ENCODE assay signal across 3 fruit fly cellular contexts in genomic region chrX:13721934-13722333, dm6.
TF ChIP-seq lines count a peak whose summit lies in the region.

TSS of gene Mrgn1 (minus strand) at chrX:13721977.
TSS of gene mus101 (plus strand) at chrX:13722246.

- peak; percentile 27 for TF ChIP-seq CTCF in whole organism, embryonic (GFP tag; optimal IDR thresholded peaks at IDR 0.05; lab: Kevin White, UChicago)

TF ChIP-seq in whole organism, adult, 20 proteins besides CTCF, POLR2A, EP300 and RAD21:
- TF ChIP-seq CG5204 (GFP tag; optimal IDR thresholded peaks at IDR 0.05; lab: Kevin White, UChicago): no peak
- TF ChIP-seq Hr96 (GFP tag; optimal IDR thresholded peaks at IDR 0.05; lab: Kevin White, UChicago): no peak
- no peak for TF ChIP-seq CG7045 (GFP tag; optimal IDR thresholded peaks at IDR 0.05; lab: Kevin White, UChicago)
- no peak for TF ChIP-seq ovo (GFP tag; optimal IDR thresholded peaks at IDR 0.05; lab: Kevin White, UChicago)
- TF ChIP-seq cic (GFP tag; optimal IDR thresholded peaks at IDR 0.05; lab: Kevin White, UChicago): no peak
- TF ChIP-seq Crg-1 (GFP tag; optimal IDR thresholded peaks at IDR 0.05; lab: Kevin White, UChicago): no peak
- TF ChIP-seq bab1 (GFP tag; optimal IDR thresholded peaks at IDR 0.05; lab: Kevin White, UChicago): peak; percentile 58
- no peak for TF ChIP-seq CG14711 (tag; optimal IDR thresholded peaks at IDR 0.05; lab: Kevin White, UChicago)
- no peak for TF ChIP-seq pad (GFP tag; optimal IDR thresholded peaks at IDR 0.05; lab: Kevin White, UChicago)
- TF ChIP-seq cnc (optimal IDR thresholded peaks at IDR 0.05; lab: Kevin White, UChicago): no peak
- TF ChIP-seq CG7101 (tag; optimal IDR thresholded peaks at IDR 0.05; lab: Kevin White, UChicago): peak; percentile 21
- TF ChIP-seq tj (GFP tag; optimal IDR thresholded peaks at IDR 0.05; lab: Kevin White, UChicago): peak; percentile 12
- no peak for TF ChIP-seq Mnt (GFP tag; optimal IDR thresholded peaks at IDR 0.05; lab: Kevin White, UChicago)
- no peak for TF ChIP-seq kay (GFP tag; lab: Kevin White, UChicago; ENCODE audit: borderline replicate concordance)

TF ChIP-seq in whole organism, embryonic, 481 proteins besides CTCF, POLR2A, EP300 and RAD21 (continues in another document):
- TF ChIP-seq chm (GFP tag; IDR thresholded peaks at IDR 0.05; lab: Robert Waterston, UW) (no peak), stwl (tag; optimal IDR thresholded peaks at IDR 0.05; lab: Kevin White, UChicago) (peak; percentile 56), GATAe (GFP tag; conservative IDR thresholded peaks at IDR 0.05; lab: Robert Waterston, UW) (no peak), ato (GFP tag; IDR thresholded peaks at IDR 0.05; lab: Robert Waterston, UW; ENCODE audit: partially characterized antibody) (0 out of 2 replicates have a peak, but pooled peaks have one; percentile 30), gfzf (GFP tag; optimal IDR thresholded peaks at IDR 0.05; lab: Kevin White, UChicago) (peak; percentile 23), fd64A (GFP tag; optimal IDR thresholded peaks at IDR 0.05; lab: Kevin White, UChicago) (no peak), her (GFP tag; optimal IDR thresholded peaks at IDR 0.05; lab: Kevin White, UChicago) (no peak), Bteb2 (GFP tag; optimal IDR thresholded peaks at IDR 0.05; lab: Kevin White, UChicago) (no peak), vnd (GFP tag; IDR thresholded peaks at IDR 0.05; lab: Robert Waterston, UW; ENCODE audit: partially characterized antibody) (peak; percentile 66), CG12391 (tag; optimal IDR thresholded peaks at IDR 0.05; lab: Kevin White, UChicago) (peak; percentile 55), hb (GFP tag; IDR thresholded peaks at IDR 0.05; lab: Robert Waterston, UW; ENCODE audit: partially characterized antibody) (peak; percentile 80), mld (GFP tag; IDR thresholded peaks at IDR 0.05; lab: Robert Waterston, UW; ENCODE audit: partially characterized antibody) (no peak), Oli (tag; optimal IDR thresholded peaks at IDR 0.05; lab: Kevin White, UChicago) (no peak), ewg (GFP tag; optimal IDR thresholded peaks at IDR 0.05; lab: Kevin White, UChicago) (no peak), CG11398 (GFP tag; optimal IDR thresholded peaks at IDR 0.05; lab: Kevin White, UChicago) (no peak), wek (GFP tag; optimal IDR thresholded peaks at IDR 0.05; lab: Kevin White, UChicago) (no peak), CG11085 (GFP tag; IDR thresholded peaks at IDR 0.05; lab: Robert Waterston, UW) (no peak), CG1603 (tag; optimal IDR thresholded peaks at IDR 0.05; lab: Kevin White, UChicago) (no peak), CG4617 (GFP tag; optimal IDR thresholded peaks at IDR 0.05; lab: Kevin White, UChicago; ENCODE audit: borderline replicate concordance) (peak; percentile 62), CG3281 (GFP tag; optimal IDR thresholded peaks at IDR 0.05; lab: Kevin White, UChicago) (no peak), CG7963 (GFP tag; IDR thresholded peaks at IDR 0.05; lab: Robert Waterston, UW; ENCODE audit: partially characterized antibody) (0 out of 3 replicates have a peak, but pooled peaks have one; percentile 50), Pdp1 (GFP tag; optimal IDR thresholded peaks at IDR 0.05; lab: Kevin White, UChicago) (no peak), CG7987 (GFP tag; optimal IDR thresholded peaks at IDR 0.05; lab: Kevin White, UChicago) (no peak), CG1602 (GFP tag; optimal IDR thresholded peaks at IDR 0.05; lab: Kevin White, UChicago) (no peak), CG4707 (GFP tag; optimal IDR thresholded peaks at IDR 0.05; lab: Kevin White, UChicago) (no peak), HLH4C (GFP tag; IDR thresholded peaks at IDR 0.05; lab: Robert Waterston, UW; ENCODE audit: partially characterized antibody) (peak; percentile 77), knrl (GFP tag; IDR thresholded peaks at IDR 0.05; lab: Robert Waterston, UW; ENCODE audit: partially characterized antibody) (peak; percentile 81), so (GFP tag; IDR thresholded peaks at IDR 0.05; lab: Robert Waterston, UW) (no peak), Lim3 (GFP tag; IDR thresholded peaks at IDR 0.05; lab: Robert Waterston, UW) (no peak), CG17328 (GFP tag; IDR thresholded peaks at IDR 0.05; lab: Robert Waterston, UW) (no peak), z (GFP tag; IDR thresholded peaks at IDR 0.05; lab: Robert Waterston, UW) (no peak), exex (tag; optimal IDR thresholded peaks at IDR 0.05; lab: Kevin White, UChicago) (no peak), jumu (GFP tag; optimal IDR thresholded peaks at IDR 0.05; lab: Kevin White, UChicago) (no peak), Chrac-16 (GFP tag; optimal IDR thresholded peaks at IDR 0.05; lab: Kevin White, UChicago) (no peak), hbn (GFP tag; IDR thresholded peaks at IDR 0.05; lab: Robert Waterston, UW; ENCODE audit: partially characterized antibody) (peak; percentile 78), CG12155 (GFP tag; optimal IDR thresholded peaks at IDR 0.05; lab: Kevin White, UChicago) (no peak), CG2120 (GFP tag; optimal IDR thresholded peaks at IDR 0.05; lab: Kevin White, UChicago) (peak; percentile 8), zen (tag; optimal IDR thresholded peaks at IDR 0.05; lab: Kevin White, UChicago) (peak; percentile 10)

TF ChIP-seq in whole organism, wandering third instar larva, 38 proteins besides CTCF, POLR2A, EP300 and RAD21:
- no peak for TF ChIP-seq Abd-B (GFP tag; optimal IDR thresholded peaks at IDR 0.05; lab: Kevin White, UChicago)
- peak; percentile 36 for TF ChIP-seq Myc (optimal IDR thresholded peaks at IDR 0.05; lab: Kevin White, UChicago)
- TF ChIP-seq psq (GFP tag; optimal IDR thresholded peaks at IDR 0.05; lab: Kevin White, UChicago): peak; percentile 72
